Worm (Caenorhabditis elegans): ENCODE results near the gene nrde-2.

The nrde-2 gene

DNA sequence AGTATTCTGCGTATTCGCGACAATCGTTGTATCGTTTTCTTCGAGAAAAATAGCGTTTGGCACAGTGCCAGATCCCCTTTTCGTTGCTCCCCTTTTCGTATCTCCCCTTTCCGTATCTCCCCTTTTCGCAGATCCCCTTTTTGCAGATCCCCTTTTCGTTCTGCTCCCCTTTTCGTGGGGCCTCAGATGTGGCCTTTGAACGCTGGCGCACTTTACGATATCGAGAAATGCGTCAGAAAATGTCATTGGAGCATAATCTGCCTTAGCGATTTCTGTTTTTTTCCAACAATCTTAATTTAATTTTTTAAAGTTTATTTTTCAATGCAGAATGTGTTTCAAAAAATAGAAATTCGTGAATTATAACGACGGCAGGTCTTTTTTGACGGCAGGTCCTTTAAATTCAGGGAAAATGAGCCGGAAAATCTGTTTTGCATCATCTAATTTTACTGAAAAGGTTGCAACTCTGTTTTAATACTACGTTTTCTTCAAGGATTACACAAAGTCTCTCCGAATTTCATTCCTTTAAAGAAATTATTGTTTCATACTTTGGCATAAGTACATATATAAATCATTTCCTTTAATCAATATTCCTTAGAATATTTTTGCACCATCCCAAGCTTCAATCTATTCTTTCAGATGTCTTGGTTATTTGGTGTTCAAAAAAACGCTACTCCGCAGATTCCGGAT is 1.1 kb upstream of the nrde-2 start, which contains the start of gene atad-3 (continued):
- TF ChIP-seq attf-3 (GFP tag; conservative IDR thresholded peaks at IDR 0.05): peak; percentile 86
- peak; percentile 68; the same call in 1 of the 2 replicates for TF ChIP-seq cebp-2 (GFP tag; IDR thresholded peaks at IDR 0.05)
- TF ChIP-seq him-1 (tag; optimal IDR thresholded peaks at IDR 0.05): no peak
- no peak for TF ChIP-seq snpc-3.4 (tag; optimal IDR thresholded peaks at IDR 0.05)
- TF ChIP-seq ccch-3 (GFP tag; optimal IDR thresholded peaks at IDR 0.05): peak; percentile 40
- TF ChIP-seq pha-4 (tag; optimal IDR thresholded peaks at IDR 0.05): no peak
- peak; percentile 80 for TF ChIP-seq F33H1.4 (GFP tag; IDR thresholded peaks at IDR 0.05)
- peak; percentile 77 for TF ChIP-seq madf-8 (GFP tag; conservative IDR thresholded peaks at IDR 0.05)
- TF ChIP-seq somi-1 (GFP tag; optimal IDR thresholded peaks at IDR 0.05): peak; percentile 77
- TF ChIP-seq tbp1 (GFP tag; optimal IDR thresholded peaks at IDR 0.05): peak; percentile 72
- TF ChIP-seq ama-1 (optimal IDR thresholded peaks at IDR 0.05): no peak
- TF ChIP-seq ama-1 (GFP tag; optimal IDR thresholded peaks at IDR 0.05): no peak
- TF ChIP-seq ztf-3 (GFP tag; optimal IDR thresholded peaks at IDR 0.05): no peak
- no peak for TF ChIP-seq T26A5.8 (tag; optimal IDR thresholded peaks at IDR 0.05)
- TF ChIP-seq xnd-1 (tag; optimal IDR thresholded peaks at IDR 0.05): no peak
- peak; percentile 49 for TF ChIP-seq ztf-22 (GFP tag; optimal IDR thresholded peaks at IDR 0.05)
- TF ChIP-seq Y53F4B.3 (GFP tag; IDR thresholded peaks at IDR 0.05): peak; percentile 90
- peak; percentile 98 for TF ChIP-seq pbrm-1 (GFP tag; IDR thresholded peaks at IDR 0.05)
- TF ChIP-seq ztf-28 (GFP tag; IDR thresholded peaks at IDR 0.05): peak; percentile 98
- TF ChIP-seq bed-2 (GFP tag; IDR thresholded peaks at IDR 0.05): peak; percentile 97
- TF ChIP-seq Y56A3A.18 (GFP tag; IDR thresholded peaks at IDR 0.05): peak; percentile 62; the same call in 1 of the 2 replicates
- no peak for TF ChIP-seq nhr-27 (tag; optimal IDR thresholded peaks at IDR 0.05)
- 0 out of 2 replicates have a peak, but pooled peaks have one; percentile 68 for TF ChIP-seq lag-1 (GFP tag; IDR thresholded peaks at IDR 0.05)
- no peak for TF ChIP-seq ets-4 (GFP tag; optimal IDR thresholded peaks at IDR 0.05)
- peak; percentile 89 for TF ChIP-seq cebp-1 (GFP tag; IDR thresholded peaks at IDR 0.05)
- peak; percentile 86 for TF ChIP-seq cebp-1 (tag; optimal IDR thresholded peaks at IDR 0.05)
- peak; percentile 74 for TF ChIP-seq unc-130 (GFP tag; optimal IDR thresholded peaks at IDR 0.05)
- no peak for TF ChIP-seq nfya-1 (tag; optimal IDR thresholded peaks at IDR 0.05; ENCODE audit: borderline replicate concordance, insufficient read depth)
- TF ChIP-seq mxl-1 (tag; optimal IDR thresholded peaks at IDR 0.05): no peak
- TF ChIP-seq egl-18 (GFP tag; IDR thresholded peaks at IDR 0.05): peak; percentile 83
- TF ChIP-seq Y53G8AR.9 (GFP tag; conservative IDR thresholded peaks at IDR 0.05): peak; percentile 95
- peak; percentile 95 for TF ChIP-seq let-526 (GFP tag; IDR thresholded peaks at IDR 0.05)
- TF ChIP-seq zim-3 (tag; optimal IDR thresholded peaks at IDR 0.05): peak; percentile 66
- no peak for TF ChIP-seq F39B2.1 (GFP tag; IDR thresholded peaks at IDR 0.05)
- no peak for TF ChIP-seq aptf-3 (GFP tag; IDR thresholded peaks at IDR 0.05)
- TF ChIP-seq aptf-2 (GFP tag; conservative IDR thresholded peaks at IDR 0.05): peak; percentile 94
- TF ChIP-seq Y79H2A.3 (GFP tag; conservative IDR thresholded peaks at IDR 0.05): peak; percentile 88
- peak; percentile 63 for TF ChIP-seq nhr-80 (tag; optimal IDR thresholded peaks at IDR 0.05)
- no peak for TF ChIP-seq hlh-12 (tag; optimal IDR thresholded peaks at IDR 0.05)
- peak; percentile 78 for TF ChIP-seq hmg-1.2 (GFP tag; IDR thresholded peaks at IDR 0.05)
- TF ChIP-seq F10E7.11 (tag; optimal IDR thresholded peaks at IDR 0.05): no peak
- TF ChIP-seq mel-28 (tag; optimal IDR thresholded peaks at IDR 0.05; ENCODE audit: borderline replicate concordance): no peak
- TF ChIP-seq mcd-1 (GFP tag; IDR thresholded peaks at IDR 0.05): peak; percentile 95
- peak; percentile 10 for TF ChIP-seq B0261.1 (tag; optimal IDR thresholded peaks at IDR 0.05)
- TF ChIP-seq ZK185.1 (tag; optimal IDR thresholded peaks at IDR 0.05; ENCODE audit: poor library complexity, severe bottlenecking): peak; percentile 86
- TF ChIP-seq C06A6.2 (GFP tag; conservative IDR thresholded peaks at IDR 0.05): peak; percentile 89
- TF ChIP-seq tlf-1 (GFP tag; optimal IDR thresholded peaks at IDR 0.05): peak; percentile 65
- TF ChIP-seq sdz-38 (tag; optimal IDR thresholded peaks at IDR 0.05): no peak
- peak; percentile 95 for TF ChIP-seq B0019.2 (GFP tag; conservative IDR thresholded peaks at IDR 0.05)

Data from whole organism, young adult.